Fruit fly (Drosophila melanogaster): Measurements from ENCODE around the gene Taf2.

Taf2 gene

dm6 chr3L:9888630-9889130, at the start of gene Taf2, which contains the start of gene CalpB (continued):
- peak; percentile 82 for TF ChIP-seq CG6808 (GFP tag; optimal IDR thresholded peaks at IDR 0.05)
- TF ChIP-seq Lpt (GFP tag; optimal IDR thresholded peaks at IDR 0.05): peak; percentile 82
- TF ChIP-seq fkh (GFP tag; optimal IDR thresholded peaks at IDR 0.05): peak; percentile 72
- peak; percentile 85 for TF ChIP-seq CG15336 (GFP tag; IDR thresholded peaks at IDR 0.05)
- peak; percentile 84 for TF ChIP-seq esn (GFP tag; optimal IDR thresholded peaks at IDR 0.05)
- TF ChIP-seq CG8632 (GFP tag; optimal IDR thresholded peaks at IDR 0.05): peak; percentile 81
- peak; percentile 72 for TF ChIP-seq net (GFP tag; optimal IDR thresholded peaks at IDR 0.05)
- peak; percentile 80 for TF ChIP-seq CG11762 (GFP tag; optimal IDR thresholded peaks at IDR 0.05; ENCODE audit: insufficient read depth)

- TF ChIP-seq dsx (GFP tag; optimal IDR thresholded peaks at IDR 0.05; ENCODE audit: poor library complexity, severe bottlenecking) (no peak), Hr4 (GFP tag; optimal IDR thresholded peaks at IDR 0.05) (no peak), CG6163 (GFP tag; IDR thresholded peaks at IDR 0.05) (no peak), CG8119 (GFP tag; IDR thresholded peaks at IDR 0.05) (no peak), vri (GFP tag; optimal IDR thresholded peaks at IDR 0.05) (no peak), eg (GFP tag; IDR thresholded peaks at IDR 0.05) (no peak), CG16779 (tag; optimal IDR thresholded peaks at IDR 0.05) (no peak), CG6276 (GFP tag; optimal IDR thresholded peaks at IDR 0.05) (no peak), Lpt (GFP tag; optimal IDR thresholded peaks at IDR 0.05) (no peak), CG11902 (GFP tag; optimal IDR thresholded peaks at IDR 0.05) (no peak), achi (GFP tag; optimal IDR thresholded peaks at IDR 0.05) (no peak), CG6792 (GFP tag; optimal IDR thresholded peaks at IDR 0.05) (no peak)
These were observed 38.7 kb upstream of the Taf2 start for dm6 chr3L:9927169-9927568.

- TF ChIP-seq CG3032 (tag; optimal IDR thresholded peaks at IDR 0.05) (no peak), CG16779 (tag; optimal IDR thresholded peaks at IDR 0.05) (no peak), dac (GFP tag; optimal IDR thresholded peaks at IDR 0.05) (no peak), spab (GFP tag; optimal IDR thresholded peaks at IDR 0.05) (no peak), Hr38 (GFP tag; optimal IDR thresholded peaks at IDR 0.05) (no peak), ss (GFP tag; optimal IDR thresholded peaks at IDR 0.05) (no peak), CG15336 (GFP tag; IDR thresholded peaks at IDR 0.05) (no peak), CG11294 (GFP tag; IDR thresholded peaks at IDR 0.05) (no peak), Hr39 (GFP tag; optimal IDR thresholded peaks at IDR 0.05) (no peak), CG8632 (GFP tag; optimal IDR thresholded peaks at IDR 0.05) (no peak), CG1621 (tag; optimal IDR thresholded peaks at IDR 0.05) (no peak), Eip75B (GFP tag; optimal IDR thresholded peaks at IDR 0.05) (no peak)
These were observed 19.3 kb upstream of the Taf2 start, which contains the start of gene bma for dm6 chr3L:9907719-9908170. bma (plus strand) TSS chr3L:9908120.

- no peak for TF ChIP-seq CG6276 (GFP tag; optimal IDR thresholded peaks at IDR 0.05)
- TF ChIP-seq CG1621 (tag; optimal IDR thresholded peaks at IDR 0.05): no peak
- no peak for TF ChIP-seq achi (GFP tag; optimal IDR thresholded peaks at IDR 0.05)
- no peak for TF ChIP-seq fd85E (GFP tag; optimal IDR thresholded peaks at IDR 0.05)
- TF ChIP-seq CG3919 (GFP tag; optimal IDR thresholded peaks at IDR 0.05): no peak
- no peak for TF ChIP-seq Smox (GFP tag; optimal IDR thresholded peaks at IDR 0.05)
- TF ChIP-seq Sox15 (GFP tag; optimal IDR thresholded peaks at IDR 0.05): no peak
- no peak for TF ChIP-seq Sox14 (GFP tag; optimal IDR thresholded peaks at IDR 0.05)
- TF ChIP-seq CG16779 (tag; optimal IDR thresholded peaks at IDR 0.05): no peak
- TF ChIP-seq CG7368 (GFP tag; optimal IDR thresholded peaks at IDR 0.05): no peak
- TF ChIP-seq Eip78C (GFP tag): no peak
- TF ChIP-seq fd59A (GFP tag; optimal IDR thresholded peaks at IDR 0.05): no peak
- no peak for TF ChIP-seq ss (GFP tag; optimal IDR thresholded peaks at IDR 0.05)
- no peak for TF ChIP-seq Ets21C (GFP tag; optimal IDR thresholded peaks at IDR 0.05)
- no peak for TF ChIP-seq Lpt (GFP tag; optimal IDR thresholded peaks at IDR 0.05)
- no peak for TF ChIP-seq Met (GFP tag; optimal IDR thresholded peaks at IDR 0.05)
- no peak for TF ChIP-seq CG6808 (GFP tag; optimal IDR thresholded peaks at IDR 0.05)
These were observed 16.5 kb upstream of the Taf2 start for dm6 chr3L:9904988-9905387.
